Worm (Caenorhabditis elegans) whole organism, L4 larva: Measurements from ENCODE around the gene cca-1.

ENCODE experiments used
- ceh-28 ChIP-seq: fragments of 150-350 bp; optimal IDR thresholded peaks from 2 replicates; lab custom pipeline; 2014; ENCODE audit warnings: missing biosample characterization, missing genetic modification reagents, missing genetic modification characterization
- ceh-82 ChIP-seq: sonication (generic microtip); optimal IDR thresholded peaks from 2 replicates; lab custom pipeline; 2017; ENCODE audit warnings: missing biosample characterization, missing genetic modification characterization
- nhr-11 ChIP-seq: fragments of 150-350 bp; optimal IDR thresholded peaks from 2 replicates; lab custom pipeline; 2014; ENCODE audit warnings: missing biosample characterization, missing genetic modification characterization
- pha-4 ChIP-seq, 2 experiments: fragments of 150-350 bp in 1 of 2; fragments of 200-800 bp in 1 of 2; sonication (Bioruptor generic) in 1 of 2; IDR thresholded peaks in 1 of 2; optimal IDR thresholded peaks in 1 of 2; 2 replicates each; pipeline versions ENCODE4 v1.3.6 to Lab custom; 2014 to 2022; ENCODE audit warnings: missing genetic modification characterization in 2 of 2, missing genetic modification reagents in 2 of 2, missing biosample characterization in 1 of 2, missing compliant biosample characterization in 1 of 2

DNA sequence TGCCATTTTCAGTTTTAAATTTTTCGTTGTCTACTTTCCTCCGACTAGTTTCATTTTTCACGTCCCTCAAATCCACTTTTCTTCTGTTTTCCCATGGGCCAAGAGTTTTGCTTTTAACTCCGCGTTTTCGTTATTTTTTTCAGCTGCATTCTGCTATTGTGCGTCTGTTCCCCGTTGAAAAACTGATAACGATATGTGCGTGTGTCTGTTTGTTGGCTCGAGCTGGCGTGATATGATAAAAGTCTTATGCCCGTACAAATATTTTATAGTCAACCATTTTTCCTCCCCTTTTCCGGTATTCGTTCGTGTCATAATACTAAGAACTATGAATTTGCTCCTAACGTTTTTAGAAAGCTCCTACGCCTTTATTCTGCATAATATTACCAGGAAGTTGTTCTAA lies 26.1 kb upstream of the cca-1 start:
- no peak for TF ChIP-seq pha-4 (GFP tag; IDR thresholded peaks at IDR 0.05; lab: Robert Waterston, UW)
- no peak for TF ChIP-seq pha-4 (tag; optimal IDR thresholded peaks at IDR 0.05; lab: Kevin White, UChicago)
- no peak for TF ChIP-seq ceh-82 (tag; lab: Kevin White, UChicago)
- TF ChIP-seq nhr-11: no peak
- TF ChIP-seq ceh-28: no peak
